Worm (Caenorhabditis elegans): ENCODE measurements around the gene C04G6.11.

Gene C04G6.11

DNA sequence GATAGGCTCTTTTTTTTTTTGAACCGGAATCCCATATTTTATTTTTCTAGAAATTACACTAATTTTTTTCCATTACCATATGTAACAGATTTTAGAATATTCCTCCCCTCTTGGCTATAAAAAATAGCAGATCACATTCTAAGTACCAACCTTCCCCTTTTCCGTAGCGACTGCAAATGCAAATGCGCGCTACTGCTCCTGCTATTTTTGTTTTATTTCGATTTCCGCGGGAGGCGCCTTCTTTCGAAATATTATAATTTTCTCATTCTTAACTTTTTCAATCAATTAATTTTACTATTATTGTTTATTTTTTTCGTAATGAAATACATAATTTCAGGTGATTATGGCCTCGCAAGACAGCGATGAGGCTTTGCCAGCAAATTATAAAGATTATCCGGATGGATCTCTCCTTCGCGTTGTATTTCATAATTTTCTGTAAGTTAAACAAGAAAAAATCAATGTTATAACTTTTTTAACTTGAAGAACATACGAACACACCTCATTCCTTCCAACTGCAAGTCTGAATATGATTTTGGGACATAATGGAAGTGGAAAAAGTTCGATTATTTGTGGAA, 41.8 kb downstream of the C04G6.11 start, which contains the start of gene smc-5 (continued):
- TF ChIP-seq lin-40 (tag; optimal IDR thresholded peaks at IDR 0.05) (no peak), madf-8 (GFP tag; conservative IDR thresholded peaks at IDR 0.05) (peak; percentile 80), F57A8.1 (GFP tag; optimal IDR thresholded peaks at IDR 0.05) (no peak), nhr-27 (tag; optimal IDR thresholded peaks at IDR 0.05) (no peak), lsl-1 (GFP tag; optimal IDR thresholded peaks at IDR 0.05) (peak; percentile 70), attf-6 (GFP tag; IDR thresholded peaks at IDR 0.05) (no peak), nfya-1 (tag; optimal IDR thresholded peaks at IDR 0.05; ENCODE audit: borderline replicate concordance, insufficient read depth) (no peak), egl-44 (GFP tag; IDR thresholded peaks at IDR 0.05) (no peak), tbp1 (GFP tag; optimal IDR thresholded peaks at IDR 0.05) (peak; percentile 54), ccch-3 (GFP tag; optimal IDR thresholded peaks at IDR 0.05) (no peak), B0019.2 (GFP tag; conservative IDR thresholded peaks at IDR 0.05) (no peak), mel-28 (tag; optimal IDR thresholded peaks at IDR 0.05; ENCODE audit: borderline replicate concordance) (no peak), F37B4.10 (GFP tag; IDR thresholded peaks at IDR 0.05) (no peak), Y79H2A.3 (GFP tag; conservative IDR thresholded peaks at IDR 0.05) (no peak), akir-1 (GFP tag; optimal IDR thresholded peaks at IDR 0.05) (no peak), Y53G8AR.9 (GFP tag; conservative IDR thresholded peaks at IDR 0.05) (no peak), nhr-120 (GFP tag; IDR thresholded peaks at IDR 0.05) (no peak), snpc-1.3 (tag; optimal IDR thresholded peaks at IDR 0.05; ENCODE audit: insufficient read depth) (peak; percentile 28), attf-5 (GFP tag; optimal IDR thresholded peaks at IDR 0.05) (peak; percentile 79), lin-54 (GFP tag; optimal IDR thresholded peaks at IDR 0.05) (peak; percentile 71), ZK185.1 (tag; optimal IDR thresholded peaks at IDR 0.05; ENCODE audit: poor library complexity, severe bottlenecking) (peak; percentile 20), dox-1 (GFP tag; IDR thresholded peaks at IDR 0.05) (peak; percentile 82), tbx-9 (tag; optimal IDR thresholded peaks at IDR 0.05; ENCODE audit: borderline replicate concordance) (no peak), zim-3 (tag; optimal IDR thresholded peaks at IDR 0.05) (no peak), fkh-3 (tag; optimal IDR thresholded peaks at IDR 0.05) (no peak), ztf-6 (GFP tag; IDR thresholded peaks at IDR 0.05) (no peak), unc-130 (GFP tag; optimal IDR thresholded peaks at IDR 0.05) (peak; percentile 77), die-1 (tag; optimal IDR thresholded peaks at IDR 0.05) (peak; percentile 7), ztf-28 (GFP tag; IDR thresholded peaks at IDR 0.05) (no peak)

DNA sequence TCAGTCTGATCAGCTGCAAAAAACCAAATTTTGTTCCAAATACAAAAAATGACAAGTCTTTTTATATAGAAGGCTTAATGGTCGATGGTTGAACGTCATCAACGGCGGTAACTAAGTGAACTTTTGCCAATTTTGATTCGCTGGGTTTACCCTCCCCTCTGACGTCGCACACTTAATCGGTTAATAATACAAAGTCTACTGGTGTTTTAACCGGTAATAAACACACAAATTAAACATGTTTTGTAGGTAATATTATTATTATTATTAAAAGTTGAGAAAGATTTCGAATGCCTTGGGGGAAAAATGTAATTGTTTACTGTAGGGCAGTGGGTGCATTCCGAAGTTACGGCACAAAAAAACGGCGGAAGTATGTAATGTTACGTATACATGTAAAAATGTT, 42.9 kb downstream of the C04G6.11 start, which contains the start of gene pho-12:
pho-12 (minus strand) TSS at position 101 of the 400 bp plus-strand sequence.
- no peak for TF ChIP-seq ccch-3 (GFP tag; optimal IDR thresholded peaks at IDR 0.05)
- TF ChIP-seq ekl-4 (GFP tag; IDR thresholded peaks at IDR 0.05), result no peak
- TF ChIP-seq ceh-58 (GFP tag; IDR thresholded peaks at IDR 0.05), result no peak
- TF ChIP-seq hlh-12 (tag; optimal IDR thresholded peaks at IDR 0.05), result no peak
- no peak for TF ChIP-seq rpc-1 (optimal IDR thresholded peaks at IDR 0.05)
- TF ChIP-seq rpc-1 (tag; optimal IDR thresholded peaks at IDR 0.05), result no peak
- no peak for TF ChIP-seq atf-7 (tag; optimal IDR thresholded peaks at IDR 0.05)
- TF ChIP-seq nfyb-1 (GFP tag; IDR thresholded peaks at IDR 0.05), result no peak

DNA sequence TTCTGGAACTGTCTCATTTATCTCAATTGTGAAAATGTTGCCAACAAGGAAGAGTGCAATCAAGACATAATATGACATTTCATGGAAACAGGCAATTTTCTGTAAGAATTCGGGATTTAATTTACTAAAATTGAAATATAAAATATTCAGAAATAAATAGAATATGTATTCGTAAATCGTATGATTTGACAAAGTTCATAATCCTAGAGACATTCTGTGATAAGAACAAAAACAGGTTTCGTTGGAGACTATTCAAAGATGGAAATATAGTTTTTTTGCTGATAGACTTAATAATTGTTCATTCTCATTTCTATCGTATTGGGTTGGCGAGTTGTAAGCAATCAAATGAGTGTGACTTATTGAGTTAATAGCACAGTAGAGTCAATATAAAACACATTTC, 45.6 kb downstream of the C04G6.11 start, which contains the start of gene C27A2.12:
C27A2.12 (minus strand) TSS at position 101 of the 400 bp plus-strand sequence.
- TF ChIP-seq xnd-1 (tag; optimal IDR thresholded peaks at IDR 0.05), result no peak
- no peak for TF ChIP-seq fkh-3 (tag; optimal IDR thresholded peaks at IDR 0.05)
- no peak for TF ChIP-seq C17E4.6 (GFP tag; IDR thresholded peaks at IDR 0.05)
- no peak for TF ChIP-seq hmg-20 (GFP tag; IDR thresholded peaks at IDR 0.05)
- no peak for TF ChIP-seq Y79H2A.3 (GFP tag; conservative IDR thresholded peaks at IDR 0.05)
- TF ChIP-seq tbp1 (GFP tag; optimal IDR thresholded peaks at IDR 0.05), result no peak
